Fruit fly (Drosophila melanogaster) whole organism, embryonic: ENCODE results near the gene Ubc7.
A peak's percentile ranks its signal among the peaks of the same experiment; 100 is the strongest.

Source experiments
- BtbVII ChIP-seq: fragments of 200-800 bp; sonication (Bioruptor generic); optimal IDR thresholded peaks from 3 replicates; lab custom pipeline; 2017; ENCODE audit warnings: missing biosample characterization, mild to moderate bottlenecking, missing genetic modification characterization
- CG10431 ChIP-seq: fragments of 200-800 bp; sonication (Bioruptor generic); optimal IDR thresholded peaks from 3 replicates; lab custom pipeline; 2018; ENCODE audit warnings: missing biosample characterization, mild to moderate bottlenecking, missing genetic modification characterization
- CG11560 ChIP-seq: fragments of 200-800 bp; sonication (Bioruptor generic); IDR thresholded peaks from 3 replicates; pipeline ENCODE4 v1.3.6; 2022; ENCODE audit warnings: missing biosample characterization, missing genetic modification characterization
- CG11695 ChIP-seq: fragments of 200-800 bp; sonication (Bioruptor generic); IDR thresholded peaks from 3 replicates; pipeline ENCODE4 v1.3.6; 2022; ENCODE audit warnings: missing biosample characterization, missing genetic modification characterization
- CG11696 ChIP-seq: fragments of 200-800 bp; sonication (Bioruptor generic); IDR thresholded peaks from 2 replicates; pipeline ENCODE4 v1.3.6; 2022; ENCODE audit warnings: missing biosample characterization, missing genetic modification characterization
- CG12104 ChIP-seq: fragments of 200-800 bp; sonication (Bioruptor generic); optimal IDR thresholded peaks from 3 replicates; lab custom pipeline; 2016; ENCODE audit warnings: missing biosample characterization, missing genetic modification characterization
- CG13296 ChIP-seq: fragments of 200-800 bp; sonication (Bioruptor generic); optimal IDR thresholded peaks from 3 replicates; lab custom pipeline; 2018; ENCODE audit warnings: missing biosample characterization, mild to moderate bottlenecking, missing genetic modification characterization
- CG13424 ChIP-seq: fragments of 200-800 bp; sonication (Bioruptor generic); optimal IDR thresholded peaks from 2 replicates; lab custom pipeline; 2019; ENCODE audit warnings: missing biosample characterization, mild to moderate bottlenecking, missing genetic modification characterization, moderate library complexity
- CG13624 ChIP-seq: fragments of 200-800 bp; sonication (Bioruptor generic); optimal IDR thresholded peaks from 2 replicates; lab custom pipeline; 2016; ENCODE audit warnings: missing biosample characterization, missing genetic modification characterization
- CG14050 ChIP-seq: fragments of 200-800 bp; sonication (Bioruptor generic); IDR thresholded peaks from 3 replicates; pipeline ENCODE4 v1.3.6; 2022; ENCODE audit warnings: missing biosample characterization, missing genetic modification characterization
- CG14441 ChIP-seq: fragments of 200-800 bp; sonication (Bioruptor generic); IDR thresholded peaks from 2 replicates; pipeline ENCODE4 v1.3.6; 2022; ENCODE audit warnings: missing biosample characterization, missing genetic modification characterization
- CG1647 ChIP-seq: fragments of 200-800 bp; sonication (Bioruptor generic); optimal IDR thresholded peaks from 3 replicates; lab custom pipeline; 2016; ENCODE audit warnings: missing biosample characterization, missing genetic modification characterization
- CG1832 ChIP-seq: fragments of 200-800 bp; sonication (Bioruptor generic); optimal IDR thresholded peaks from 2 replicates; lab custom pipeline; 2017; ENCODE audit warnings: missing biosample characterization, mild to moderate bottlenecking, missing genetic modification characterization, inconsistent platforms
- CG2875 ChIP-seq: fragments of 200-800 bp; sonication (Bioruptor generic); optimal IDR thresholded peaks from 2 replicates; lab custom pipeline; 2017; ENCODE audit warnings: missing biosample characterization, mild to moderate bottlenecking, missing genetic modification characterization, missing genetic modification reagents
- CG30403 ChIP-seq: fragments of 200-800 bp; sonication (Bioruptor generic); optimal IDR thresholded peaks from 3 replicates; lab custom pipeline; 2016; ENCODE audit warnings: missing biosample characterization, missing genetic modification characterization
- CG32772 ChIP-seq: fragments of 200-800 bp; sonication (Bioruptor generic); IDR thresholded peaks from 2 replicates; pipeline ENCODE4 v1.3.6; 2022; ENCODE audit warnings: missing biosample characterization, missing genetic modification characterization
- CG34422 ChIP-seq: fragments of 200-800 bp; sonication (Bioruptor generic); IDR thresholded peaks from 3 replicates; pipeline ENCODE4 v1.3.6; 2022; ENCODE audit warnings: missing biosample characterization, missing genetic modification characterization
- CG4424 ChIP-seq: fragments of 200-800 bp; sonication (Bioruptor generic); optimal IDR thresholded peaks from 3 replicates; lab custom pipeline; 2016; ENCODE audit warnings: missing biosample characterization, missing genetic modification characterization
- CG6813 ChIP-seq: fragments of 200-800 bp; sonication (Bioruptor generic); optimal IDR thresholded peaks from 2 replicates; lab custom pipeline; 2017; ENCODE audit warnings: missing biosample characterization, missing genetic modification characterization, mild to moderate bottlenecking, moderate library complexity, missing genetic modification reagents
- CG6854 ChIP-seq: fragments of 200-800 bp; sonication (Bioruptor generic); optimal IDR thresholded peaks from 3 replicates; lab custom pipeline; 2017; ENCODE audit warnings: missing biosample characterization, mild to moderate bottlenecking, missing genetic modification characterization
- CG7963 ChIP-seq: fragments of 200-800 bp; sonication (Bioruptor generic); IDR thresholded peaks from 3 replicates; pipeline ENCODE4 v1.3.6; 2022; ENCODE audit warnings: missing biosample characterization, missing genetic modification characterization; ENCODE audit not compliant: partially characterized antibody
- CG9727 ChIP-seq: fragments of 200-800 bp; sonication (Bioruptor generic); optimal IDR thresholded peaks from 3 replicates; lab custom pipeline; 2017; ENCODE audit warnings: missing biosample characterization, mild to moderate bottlenecking, missing genetic modification characterization
- Camta ChIP-seq: fragments of 200-800 bp; sonication (Bioruptor generic); optimal IDR thresholded peaks from 2 replicates; lab custom pipeline; 2016; ENCODE audit warnings: missing biosample characterization, missing genetic modification characterization
- Dad ChIP-seq: fragments of 200-800 bp; sonication (Bioruptor generic); optimal IDR thresholded peaks from 3 replicates; lab custom pipeline; 2016; ENCODE audit warnings: missing biosample characterization, missing genetic modification characterization
- Dek ChIP-seq: fragments of 200-800 bp; sonication (Bioruptor generic); optimal IDR thresholded peaks from 3 replicates; lab custom pipeline; 2019; ENCODE audit warnings: missing biosample characterization, mild to moderate bottlenecking, missing genetic modification characterization, moderate library complexity
- Doc2 ChIP-seq: fragments of 200-800 bp; sonication (Bioruptor generic); IDR thresholded peaks from 2 replicates; pipeline ENCODE4 v1.3.6; 2022; ENCODE audit warnings: missing biosample characterization, missing genetic modification characterization
- Ets65A ChIP-seq: fragments of 200-800 bp; sonication (Bioruptor generic); peaks from one replicate; lab custom pipeline; 2016; ENCODE audit warnings: missing biosample characterization, missing genetic modification characterization
- HmgD ChIP-seq: fragments of 200-800 bp; sonication (Bioruptor generic); optimal IDR thresholded peaks from 3 replicates; lab custom pipeline; 2016; ENCODE audit warnings: missing biosample characterization, missing genetic modification characterization
- Hsf ChIP-seq: fragments of 200-800 bp; sonication (Bioruptor generic); optimal IDR thresholded peaks from 3 replicates; lab custom pipeline; 2016; ENCODE audit warnings: missing biosample characterization, missing genetic modification characterization
- Lpt ChIP-seq: fragments of >200 bp; optimal IDR thresholded peaks from 2 replicates; lab custom pipeline; 2018; ENCODE audit warnings: missing biosample characterization, missing genetic modification characterization
- MBD-R2 ChIP-seq: fragments of 200-800 bp; sonication (Bioruptor generic); IDR thresholded peaks from 2 replicates; pipeline ENCODE4 v1.3.6; 2022; ENCODE audit warnings: missing biosample characterization, missing genetic modification characterization
- Oaz ChIP-seq: fragments of 200-800 bp; sonication (Bioruptor generic); IDR thresholded peaks from 2 replicates; pipeline ENCODE4 v1.3.6; 2022; ENCODE audit warnings: missing biosample characterization, missing genetic modification characterization
- Side ChIP-seq: fragments of 200-800 bp; sonication (Bioruptor generic); optimal IDR thresholded peaks from 2 replicates; lab custom pipeline; 2016; ENCODE audit warnings: missing biosample characterization, missing genetic modification characterization
- Sin3A ChIP-seq: fragments of >200 bp; optimal IDR thresholded peaks from 2 replicates; lab custom pipeline; 2018
- YL-1 ChIP-seq: fragments of 200-800 bp; sonication (Bioruptor generic); optimal IDR thresholded peaks from 3 replicates; lab custom pipeline; 2017; ENCODE audit warnings: missing biosample characterization, mild to moderate bottlenecking, missing genetic modification characterization
- az2 ChIP-seq: fragments of 200-800 bp; sonication (Bioruptor generic); optimal IDR thresholded peaks from 3 replicates; lab custom pipeline; 2016; ENCODE audit warnings: missing biosample characterization, missing genetic modification characterization
- chinmo ChIP-seq: fragments of 200-800 bp; sonication (Bioruptor generic); IDR thresholded peaks from 4 replicates; pipeline ENCODE4 v1.3.6; 2022; ENCODE audit warnings: missing biosample characterization, missing genetic modification characterization; ENCODE audit not compliant: partially characterized antibody
- corto ChIP-seq: fragments of 200-800 bp; sonication (Bioruptor generic); optimal IDR thresholded peaks from 2 replicates; lab custom pipeline; 2016; ENCODE audit warnings: missing biosample characterization, mild to moderate bottlenecking, missing genetic modification characterization, moderate library complexity
- dati ChIP-seq: fragments of 200-800 bp; sonication (Bioruptor generic); IDR thresholded peaks from 2 replicates; pipeline ENCODE4 v1.3.6; 2022; ENCODE audit warnings: missing biosample characterization, missing genetic modification characterization
- dysf ChIP-seq: fragments of 200-800 bp; sonication (Bioruptor generic); IDR thresholded peaks from 3 replicates; pipeline ENCODE4 v1.3.6; 2022; ENCODE audit warnings: missing biosample characterization, missing genetic modification characterization
- hb ChIP-seq: fragments of 200-800 bp; sonication (Bioruptor generic); IDR thresholded peaks from 3 replicates; pipeline ENCODE4 v1.3.6; 2022; ENCODE audit warnings: missing biosample characterization, missing genetic modification characterization; ENCODE audit not compliant: partially characterized antibody
- inv ChIP-seq: fragments of 200-800 bp; sonication (Bioruptor generic); IDR thresholded peaks from 2 replicates; pipeline ENCODE4 v1.3.6; 2022; ENCODE audit warnings: missing biosample characterization, missing genetic modification characterization; ENCODE audit not compliant: partially characterized antibody
- kni ChIP-seq: fragments of 200-800 bp; sonication (Bioruptor generic); optimal IDR thresholded peaks from 3 replicates; lab custom pipeline; 2017; ENCODE audit warnings: mild to moderate bottlenecking, missing biosample characterization, missing genetic modification reagents, missing genetic modification characterization
- lab ChIP-seq: fragments of 200-800 bp; sonication (Bioruptor generic); optimal IDR thresholded peaks from 3 replicates; lab custom pipeline; 2017; ENCODE audit warnings: missing biosample characterization, missing genetic modification characterization, mild to moderate bottlenecking, moderate library complexity, missing genetic modification reagents
- lbe ChIP-seq: fragments of 200-800 bp; sonication (Bioruptor generic); optimal IDR thresholded peaks from 2 replicates; lab custom pipeline; 2016; ENCODE audit warnings: missing biosample characterization, mild to moderate bottlenecking, missing genetic modification characterization
- pnt ChIP-seq: fragments of 200-800 bp; sonication (Bioruptor generic); optimal IDR thresholded peaks from 3 replicates; lab custom pipeline; 2016; ENCODE audit warnings: missing biosample characterization, missing genetic modification characterization
- pros ChIP-seq: fragments of 200-800 bp; sonication (Bioruptor generic); optimal IDR thresholded peaks from 3 replicates; lab custom pipeline; 2019; ENCODE audit warnings: missing biosample characterization, mild to moderate bottlenecking, missing genetic modification characterization, moderate library complexity
- tna ChIP-seq: fragments of 200-800 bp; sonication (Bioruptor generic); IDR thresholded peaks from 2 replicates; pipeline ENCODE4 v1.3.6; 2022; ENCODE audit warnings: missing biosample characterization, missing genetic modification characterization; ENCODE audit not compliant: partially characterized antibody
- usp ChIP-seq: fragments of >200 bp; optimal IDR thresholded peaks from 2 replicates; lab custom pipeline; 2017; ENCODE audit warnings: missing biosample characterization, missing genetic modification characterization
- vfl ChIP-seq: fragments of 200-800 bp; sonication (Bioruptor generic); optimal IDR thresholded peaks from 2 replicates; lab custom pipeline; 2016; ENCODE audit warnings: missing biosample characterization, missing genetic modification characterization
- wek ChIP-seq: fragments of 200-800 bp; sonication (Bioruptor generic); optimal IDR thresholded peaks from 3 replicates; lab custom pipeline; 2018; ENCODE audit warnings: missing biosample characterization, mild to moderate bottlenecking, missing genetic modification characterization, moderate library complexity

Ubc7 gene

dm6 chrX:16598978-16599664 lies 5.6 kb downstream of the Ubc7 start, which contains the start of the genes CG9784 and Nup153 (continued):
- TF ChIP-seq BtbVII (GFP tag; lab: Kevin White, UChicago) (no peak), az2 (GFP tag; lab: Kevin White, UChicago) (no peak), CG14050 (GFP tag; lab: Robert Waterston, UW) (no peak), CG13424 (tag; lab: Kevin White, UChicago) (no peak), CG1832 (no peak), Side (GFP tag; lab: Kevin White, UChicago) (no peak), CG11560 (no peak), CG11696 (GFP tag; lab: Robert Waterston, UW) (no peak), inv (GFP tag; lab: Robert Waterston, UW) (peak; percentile 96), Lpt (no peak), Oaz (GFP tag; lab: Robert Waterston, UW) (no peak), dysf (GFP tag; lab: Robert Waterston, UW) (no peak), kni (no peak), CG1647 (no peak), pnt (no peak), Ets65A (GFP tag; lab: Kevin White, UChicago) (peak; percentile 41), usp (GFP tag; lab: Kevin White, UChicago) (no peak), Doc2 (GFP tag; lab: Robert Waterston, UW) (no peak), CG7963 (GFP tag; lab: Robert Waterston, UW) (peak; percentile 95), chinmo (GFP tag; lab: Robert Waterston, UW) (peak; percentile 97), CG14441 (GFP tag; lab: Robert Waterston, UW) (no peak), corto (GFP tag; lab: Kevin White, UChicago) (no peak), CG12104 (GFP tag; lab: Kevin White, UChicago) (no peak), CG32772 (no peak), CG10431 (GFP tag; lab: Kevin White, UChicago) (no peak), lbe (no peak), Sin3A (lab: Kevin White, UChicago) (peak; percentile 55), Dad (GFP tag; lab: Kevin White, UChicago) (no peak), MBD-R2 (GFP tag; lab: Robert Waterston, UW) (peak; percentile 13; the same call in 1 of the 2 replicates), CG11695 (no peak), Camta (GFP tag; lab: Kevin White, UChicago) (no peak), vfl (GFP tag; lab: Kevin White, UChicago) (no peak), CG2875 (GFP tag; lab: Kevin White, UChicago) (no peak), Hsf (GFP tag; lab: Kevin White, UChicago) (no peak), CG13624 (GFP tag; lab: Kevin White, UChicago) (no peak), lab (GFP tag; lab: Kevin White, UChicago) (no peak), pros (GFP tag; lab: Kevin White, UChicago) (no peak), HmgD (GFP tag; lab: Kevin White, UChicago) (no peak), YL-1 (no peak), wek (GFP tag; lab: Kevin White, UChicago) (no peak), CG34422 (GFP tag; lab: Robert Waterston, UW) (no peak), CG6813 (GFP tag; lab: Kevin White, UChicago) (no peak), CG30403 (GFP tag; lab: Kevin White, UChicago) (no peak), CG13296 (no peak), hb (peak; percentile 96), tna (GFP tag; lab: Robert Waterston, UW) (peak; percentile 95), dati (no peak), Dek (tag; lab: Kevin White, UChicago) (no peak), CG4424 (GFP tag; lab: Kevin White, UChicago) (no peak), CG9727 (GFP tag; lab: Kevin White, UChicago) (no peak), CG6854 (no peak)
